Worm (Caenorhabditis elegans) whole organism, L3 larva: ENCODE results near the gene srgp-1.
A peak's percentile ranks its signal among the peaks of the same experiment; 100 is the strongest.

Source experiments
- ZK546.5 ChIP-seq: sonication (generic microtip); optimal IDR thresholded peaks from 2 replicates; lab custom pipeline; 2017; ENCODE audit warnings: missing biosample characterization, missing genetic modification characterization
- aly-2 ChIP-seq: fragments of 150-350 bp; optimal IDR thresholded peaks from 2 replicates; lab custom pipeline; 2014; ENCODE audit warnings: missing biosample characterization, missing genetic modification characterization
- ama-1 ChIP-seq: fragments of 150-350 bp; optimal IDR thresholded peaks from 2 replicates; lab custom pipeline; 2018
- ceh-82 ChIP-seq: fragments of 150-350 bp; optimal IDR thresholded peaks from 2 replicates; lab custom pipeline; 2014; ENCODE audit warnings: missing biosample characterization, missing genetic modification characterization
- daf-12 ChIP-seq: fragments of 150-350 bp; optimal IDR thresholded peaks from 2 replicates; lab custom pipeline; 2014; ENCODE audit warnings: missing biosample characterization, missing genetic modification reagents, missing genetic modification characterization
- egl-27 ChIP-seq: sonication (generic microtip); optimal IDR thresholded peaks from 4 replicates; lab custom pipeline; 2017; ENCODE audit warnings: missing biosample characterization, missing genetic modification reagents, missing genetic modification characterization
- egl-5 ChIP-seq: fragments of 150-350 bp; optimal IDR thresholded peaks from 2 replicates; lab custom pipeline; 2017; ENCODE audit warnings: missing biosample characterization, missing genetic modification reagents, missing genetic modification characterization, inconsistent platforms
- elt-2 ChIP-seq: sonication (generic microtip); optimal IDR thresholded peaks from 2 replicates; lab custom pipeline; 2016; ENCODE audit warnings: missing genetic modification reagents, mild to moderate bottlenecking, missing genetic modification characterization, missing compliant biosample characterization
- elt-3 ChIP-seq, 3 experiments: fragments of 150-350 bp in 1 of 3; sonication (generic microtip) in 2 of 3; optimal IDR thresholded peaks; 2 replicates in 2 of 3; 4 replicates in 1 of 3; lab custom pipeline; 2014 to 2017; ENCODE audit warnings: missing biosample characterization in 3 of 3, missing genetic modification characterization in 3 of 3
- fkh-10 ChIP-seq: sonication (generic microtip); optimal IDR thresholded peaks from 2 replicates; lab custom pipeline; 2017; ENCODE audit warnings: missing biosample characterization, missing genetic modification reagents, missing genetic modification characterization
- fos-1 ChIP-seq: fragments of 150-350 bp; optimal IDR thresholded peaks from 2 replicates; lab custom pipeline; 2014; ENCODE audit warnings: missing biosample characterization, missing genetic modification characterization
- jun-1 ChIP-seq: fragments of 150-350 bp; optimal IDR thresholded peaks from 2 replicates; lab custom pipeline; 2014; ENCODE audit warnings: missing biosample characterization, missing genetic modification reagents, missing genetic modification characterization
- lin-15B ChIP-seq: fragments of 150-350 bp; optimal IDR thresholded peaks from 2 replicates; lab custom pipeline; 2014; ENCODE audit warnings: missing biosample characterization, missing genetic modification characterization
- lin-39 ChIP-seq: fragments of 150-350 bp; optimal IDR thresholded peaks from 2 replicates; lab custom pipeline; 2018; ENCODE audit warnings: missing biosample characterization, missing genetic modification reagents, missing genetic modification characterization
- lsy-12 ChIP-seq: sonication (generic microtip); optimal IDR thresholded peaks from 2 replicates; lab custom pipeline; 2016; ENCODE audit warnings: mild to moderate bottlenecking, missing genetic modification characterization, missing compliant biosample characterization
- mdl-1 ChIP-seq: fragments of 150-350 bp; optimal IDR thresholded peaks from 2 replicates; lab custom pipeline; 2014; ENCODE audit warnings: missing biosample characterization, missing genetic modification characterization
- mml-1 ChIP-seq: fragments of 150-350 bp; sonication (generic microtip); optimal IDR thresholded peaks from 3 replicates; lab custom pipeline; 2014; ENCODE audit warnings: missing biosample characterization, missing genetic modification characterization
- nfya-1 ChIP-seq: sonication (generic microtip); optimal IDR thresholded peaks from 2 replicates; lab custom pipeline; 2017; ENCODE audit warnings: missing genetic modification characterization, mild to moderate bottlenecking, missing compliant biosample characterization, antibody characterized with exemption, moderate library complexity; ENCODE audit not compliant: insufficient read depth
- nhr-11 ChIP-seq: fragments of 150-350 bp; optimal IDR thresholded peaks from 2 replicates; lab custom pipeline; 2014; ENCODE audit warnings: missing biosample characterization, missing genetic modification characterization
- nhr-12 ChIP-seq: fragments of 150-350 bp; optimal IDR thresholded peaks from 2 replicates; lab custom pipeline; 2014; ENCODE audit warnings: missing biosample characterization, missing genetic modification characterization
- nhr-237 ChIP-seq: fragments of 150-350 bp; optimal IDR thresholded peaks from 2 replicates; lab custom pipeline; 2014; ENCODE audit warnings: missing biosample characterization, missing genetic modification characterization
- nhr-25 ChIP-seq: sonication (generic microtip); optimal IDR thresholded peaks from 2 replicates; lab custom pipeline; 2017; ENCODE audit warnings: missing biosample characterization, missing genetic modification characterization
- nhr-28 ChIP-seq: fragments of 150-350 bp; optimal IDR thresholded peaks from 2 replicates; lab custom pipeline; 2014; ENCODE audit warnings: missing biosample characterization, missing genetic modification characterization
- nhr-43 ChIP-seq: sonication (generic microtip); optimal IDR thresholded peaks from 2 replicates; lab custom pipeline; 2016; ENCODE audit warnings: mild to moderate bottlenecking, missing genetic modification characterization, missing compliant biosample characterization; ENCODE audit not compliant: poor library complexity, severe bottlenecking
- nhr-67 ChIP-seq: fragments of 150-350 bp; optimal IDR thresholded peaks from 2 replicates; lab custom pipeline; 2014; ENCODE audit warnings: missing biosample characterization, missing genetic modification characterization
- nhr-76 ChIP-seq: fragments of 150-350 bp; sonication (generic microtip); optimal IDR thresholded peaks from 5 replicates; lab custom pipeline; 2014; ENCODE audit warnings: missing biosample characterization, missing genetic modification characterization
- pha-4 ChIP-seq: fragments of 150-350 bp; optimal IDR thresholded peaks from 2 replicates; lab custom pipeline; 2014; ENCODE audit warnings: missing biosample characterization, missing genetic modification reagents, missing genetic modification characterization
- pqm-1 ChIP-seq: fragments of 150-350 bp; optimal IDR thresholded peaks from 2 replicates; lab custom pipeline; 2017; ENCODE audit warnings: missing biosample characterization, missing genetic modification characterization, inconsistent platforms
- sea-2 ChIP-seq: fragments of 150-350 bp; sonication (generic microtip); optimal IDR thresholded peaks from 4 replicates; lab custom pipeline; 2014; ENCODE audit warnings: missing biosample characterization, missing genetic modification reagents, missing genetic modification characterization
- skn-1 ChIP-seq: fragments of 150-350 bp; optimal IDR thresholded peaks from 2 replicates; lab custom pipeline; 2014; ENCODE audit warnings: missing biosample characterization, missing genetic modification characterization
- snpc-4 ChIP-seq: fragments of 150-350 bp; optimal IDR thresholded peaks from 2 replicates; lab custom pipeline; 2014; ENCODE audit warnings: missing biosample characterization, missing genetic modification characterization
- tbx-2 ChIP-seq: sonication (generic microtip); optimal IDR thresholded peaks from 2 replicates; lab custom pipeline; 2016; ENCODE audit warnings: mild to moderate bottlenecking, missing genetic modification characterization, missing compliant biosample characterization
- unc-39 ChIP-seq: sonication (generic microtip); optimal IDR thresholded peaks from 4 replicates; lab custom pipeline; 2017; ENCODE audit warnings: missing biosample characterization, missing genetic modification characterization
- ztf-11 ChIP-seq: fragments of 150-350 bp; optimal IDR thresholded peaks from 2 replicates; lab custom pipeline; 2014; ENCODE audit warnings: missing biosample characterization, missing genetic modification characterization

The srgp-1 gene

ce11 chrIV:11566146-11566545, 4.2 kb upstream of the srgp-1 start, which contains the start of gene sec-24.1 (continued):
- peak; percentile 94 for TF ChIP-seq pha-4 (tag; lab: Kevin White, UChicago)
- no peak for TF ChIP-seq sea-2 (GFP tag; lab: Kevin White, UChicago)
- TF ChIP-seq lsy-12 (tag; lab: Kevin White, UChicago) = peak; percentile 89
- TF ChIP-seq snpc-4 (tag; lab: Kevin White, UChicago) = peak; percentile 67
- TF ChIP-seq daf-12 (tag; lab: Kevin White, UChicago) = no peak
- peak; percentile 97 for TF ChIP-seq nfya-1 (tag; lab: Kevin White, UChicago)
- no peak for TF ChIP-seq nhr-12 (tag; lab: Kevin White, UChicago)
- TF ChIP-seq unc-39 (tag; lab: Kevin White, UChicago) = no peak
- peak; percentile 47 for TF ChIP-seq fkh-10
- no peak for TF ChIP-seq nhr-237
- TF ChIP-seq elt-2 (tag; lab: Kevin White, UChicago) = peak; percentile 54
- TF ChIP-seq nhr-11 (tag; lab: Kevin White, UChicago) = no peak
- peak; percentile 93 for TF ChIP-seq nhr-43 (tag; lab: Kevin White, UChicago)
- peak in 1 of 3 experiments; percentile 67 for TF ChIP-seq elt-3 (tag; optimal IDR thresholded peaks at IDR 0.05; lab: Kevin White, UChicago)
- peak; percentile 86 for TF ChIP-seq skn-1 (tag; lab: Kevin White, UChicago)
- TF ChIP-seq ZK546.5 (tag; lab: Kevin White, UChicago) = no peak
- TF ChIP-seq mdl-1 (tag; lab: Kevin White, UChicago) = peak; percentile 36
- peak; percentile 61 for TF ChIP-seq tbx-2 (tag; lab: Kevin White, UChicago)
- TF ChIP-seq nhr-67 (tag; lab: Kevin White, UChicago) = no peak
- peak; percentile 78 for TF ChIP-seq lin-15B (tag; lab: Kevin White, UChicago)
- no peak for TF ChIP-seq nhr-76 (tag; lab: Kevin White, UChicago)
- TF ChIP-seq nhr-28 = no peak
- peak; percentile 84 for TF ChIP-seq nhr-25

- TF ChIP-seq pha-4 (tag; lab: Kevin White, UChicago) (peak; percentile 56), elt-2 (tag; lab: Kevin White, UChicago) (no peak), nfya-1 (tag; lab: Kevin White, UChicago) (no peak), pqm-1 (tag; lab: Kevin White, UChicago) (no peak)
Measured at ce11 chrIV:11568249-11568940, 1.9 kb upstream of the srgp-1 start.

ce11 chrIV:11569795-11570194, 505 bp upstream of the srgp-1 start:
- TF ChIP-seq nhr-28 = no peak

- TF ChIP-seq lin-39 (tag; lab: Kevin White, UChicago) (peak; percentile 33), ama-1 (peak; percentile 14), egl-27 (tag; lab: Kevin White, UChicago) (no peak), nhr-11 (tag; lab: Kevin White, UChicago) (no peak), fos-1 (tag; lab: Kevin White, UChicago) (no peak), elt-3 (tag; optimal IDR thresholded peaks at IDR 0.05; lab: Kevin White, UChicago) (peak in 1 of 3 experiments; percentile 68), snpc-4 (tag; lab: Kevin White, UChicago) (no peak)
- TF ChIP-seq, all 47 proteins: peak for 3
Measured at ce11 chrIV:11571374-11571839, 1.1 kb downstream of the srgp-1 start.

- TF ChIP-seq pqm-1 (tag; lab: Kevin White, UChicago) (no peak), mml-1 (tag; lab: Kevin White, UChicago) (no peak), jun-1 (tag; lab: Kevin White, UChicago) (no peak), ceh-82 (no peak), aly-2 (tag; lab: Kevin White, UChicago) (no peak), tbx-2 (tag; lab: Kevin White, UChicago) (no peak), nhr-12 (tag; lab: Kevin White, UChicago) (no peak), lin-15B (tag; lab: Kevin White, UChicago) (no peak), lin-39 (tag; lab: Kevin White, UChicago) (peak; percentile 12), egl-5 (no peak), ztf-11 (no peak), pha-4 (tag; lab: Kevin White, UChicago) (no peak), nfya-1 (tag; lab: Kevin White, UChicago) (peak; percentile 27)
Measured at ce11 chrIV:11572524-11572923, 2.2 kb downstream of the srgp-1 start.
